Worm (Caenorhabditis elegans) whole organism, L2 larva: ENCODE measurements around the gene F53F8.6.

ENCODE experiments used
- C34F6.9 ChIP-seq: fragments of 150-350 bp; optimal IDR thresholded peaks from 2 replicates; lab custom pipeline; 2014; ENCODE audit warnings: missing biosample characterization, missing genetic modification characterization
- aly-2 ChIP-seq: fragments of 150-350 bp; optimal IDR thresholded peaks from 2 replicates; lab custom pipeline; 2014; ENCODE audit warnings: missing biosample characterization, missing genetic modification characterization
- blmp-1 ChIP-seq: sonication (generic microtip); optimal IDR thresholded peaks from 2 replicates; lab custom pipeline; 2017; ENCODE audit warnings: missing genetic modification characterization, mild to moderate bottlenecking, missing compliant biosample characterization, antibody characterized with exemption, moderate library complexity; ENCODE audit not compliant: insufficient read depth
- egl-27 ChIP-seq: sonication (generic microtip); optimal IDR thresholded peaks from 3 replicates; lab custom pipeline; 2017; ENCODE audit warnings: missing biosample characterization, missing genetic modification reagents, missing genetic modification characterization
- elt-3 ChIP-seq: sonication (generic microtip); optimal IDR thresholded peaks from 2 replicates; lab custom pipeline; 2017; ENCODE audit warnings: missing biosample characterization, missing genetic modification characterization
- nhr-11 ChIP-seq: fragments of 150-350 bp; optimal IDR thresholded peaks from 2 replicates; lab custom pipeline; 2014; ENCODE audit warnings: missing biosample characterization, missing genetic modification characterization
- nhr-12 ChIP-seq: fragments of 150-350 bp; optimal IDR thresholded peaks from 2 replicates; lab custom pipeline; 2014; ENCODE audit warnings: missing biosample characterization, missing genetic modification characterization
- nhr-237 ChIP-seq: fragments of 150-350 bp; optimal IDR thresholded peaks from 2 replicates; lab custom pipeline; 2014; ENCODE audit warnings: missing biosample characterization, missing genetic modification characterization
- skn-1 ChIP-seq: sonication (generic microtip); optimal IDR thresholded peaks from 2 replicates; lab custom pipeline; 2017; ENCODE audit warnings: missing biosample characterization, missing genetic modification characterization
- sma-3 ChIP-seq: sonication (generic microtip); optimal IDR thresholded peaks from 2 replicates; lab custom pipeline; 2016; ENCODE audit warnings: missing genetic modification reagents, missing genetic modification characterization, missing compliant biosample characterization
- ztf-1 ChIP-seq: fragments of 200-800 bp; sonication (Bioruptor generic); conservative IDR thresholded peaks from 2 replicates; pipeline ENCODE4 v1.3.6; 2022; ENCODE audit warnings: missing genetic modification characterization, missing compliant biosample characterization

DNA sequence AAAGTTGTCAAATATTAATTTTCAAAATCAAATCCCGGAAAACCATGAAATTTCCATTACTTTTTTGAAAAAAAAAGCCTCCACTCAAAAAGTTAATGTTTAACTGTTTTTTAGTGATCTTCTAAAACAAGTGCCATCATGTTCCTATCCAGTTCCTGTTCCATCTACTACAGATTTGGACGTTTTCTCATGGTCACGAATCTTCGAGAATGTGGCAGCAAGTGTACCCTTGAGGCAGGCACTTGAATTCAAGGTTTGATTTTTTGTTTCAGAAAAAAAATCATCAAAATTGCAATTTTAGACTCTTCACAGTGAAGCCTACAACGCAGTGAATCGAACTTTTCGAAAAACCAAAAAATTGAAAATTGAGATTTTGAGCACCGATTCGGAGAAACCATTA, 10.5 kb downstream of the F53F8.6 start:
- TF ChIP-seq blmp-1 (tag; lab: Kevin White, UChicago) (no peak), elt-3 (tag; lab: Kevin White, UChicago) (no peak), nhr-12 (tag; lab: Kevin White, UChicago) (no peak), skn-1 (tag; lab: Kevin White, UChicago) (no peak), sma-3 (GFP tag; lab: Kevin White, UChicago) (no peak), nhr-237 (tag; lab: Kevin White, UChicago) (no peak), ztf-1 (GFP tag; lab: Robert Waterston, UW) (no peak), C34F6.9 (tag; lab: Kevin White, UChicago) (no peak), aly-2 (no peak), egl-27 (tag; lab: Kevin White, UChicago) (no peak), nhr-11 (tag; lab: Kevin White, UChicago) (no peak)
